Worm (Caenorhabditis elegans): Measurements from ENCODE around the gene fbxb-3.

DNA sequence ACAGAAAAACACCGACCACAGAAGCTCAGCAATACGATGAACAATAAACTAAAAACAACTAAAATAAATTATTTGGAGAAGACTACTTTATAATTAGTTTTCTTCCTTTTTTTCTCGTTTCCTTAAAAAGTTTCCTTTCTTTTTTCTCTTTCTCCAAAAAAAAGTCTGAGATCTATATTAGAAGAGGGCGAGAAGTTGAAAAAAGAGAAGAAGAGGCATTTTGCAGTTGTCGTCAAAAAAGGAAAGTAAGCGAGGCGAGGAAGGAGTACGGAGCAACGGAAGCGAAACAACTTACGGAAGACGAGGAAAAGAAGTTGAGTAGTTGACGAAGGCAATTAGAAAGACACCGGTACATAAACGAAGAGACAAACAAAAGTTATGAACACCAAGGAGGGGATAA is 42.8 kb upstream of the fbxb-3 start:
- TF ChIP-seq madf-3 (GFP tag; IDR thresholded peaks at IDR 0.05) (no peak), dox-1 (GFP tag; IDR thresholded peaks at IDR 0.05) (no peak), nhr-27 (tag; optimal IDR thresholded peaks at IDR 0.05) (no peak)
